Worm (Caenorhabditis elegans): Measurements from ENCODE around the gene lido-12.
A peak's percentile ranks its signal among the peaks of the same experiment; 100 is the strongest.

The lido-12 gene

DNA sequence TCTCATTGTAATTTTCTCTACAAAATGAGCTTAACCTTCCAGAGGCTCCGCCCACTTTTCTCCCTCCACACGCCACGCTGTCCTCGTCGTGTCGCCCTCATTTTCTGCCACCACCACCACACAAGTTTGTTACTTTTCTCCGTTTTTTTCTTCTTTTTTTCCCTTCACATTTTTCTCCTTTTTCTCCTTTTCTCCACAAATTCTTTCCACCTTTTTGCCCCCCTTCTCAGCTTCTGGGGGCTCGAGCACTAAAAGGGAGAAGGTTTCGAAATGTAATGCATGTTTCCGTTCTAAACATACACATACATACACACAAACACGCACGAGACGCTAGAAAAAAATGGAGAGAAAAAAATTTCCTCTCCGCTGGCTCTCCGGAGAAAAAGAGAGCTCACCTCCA, 29.0 kb upstream of the lido-12 start, which contains the start of gene nhr-88:
nhr-88 (plus strand) TSS at position 43 of the 400 bp plus-strand sequence.
- no peak for TF ChIP-seq nhr-77 (tag; optimal IDR thresholded peaks at IDR 0.05)
- TF ChIP-seq jun-1 (tag; optimal IDR thresholded peaks at IDR 0.05), result no peak
- TF ChIP-seq dsc-1 (tag; optimal IDR thresholded peaks at IDR 0.05), result no peak
- peak; percentile 20 for TF ChIP-seq tbx-2 (tag; optimal IDR thresholded peaks at IDR 0.05)
- TF ChIP-seq nhr-20 (tag; optimal IDR thresholded peaks at IDR 0.05), result no peak
- no peak for TF ChIP-seq ceh-88 (GFP tag; IDR thresholded peaks at IDR 0.05)
- TF ChIP-seq egl-13 (tag; optimal IDR thresholded peaks at IDR 0.05), result peak; percentile 38
- no peak for TF ChIP-seq fkh-4 (tag; optimal IDR thresholded peaks at IDR 0.05; ENCODE audit: borderline replicate concordance)
- peak in 1 of 2 experiments; percentile 42 for TF ChIP-seq lsy-2 (tag; optimal IDR thresholded peaks at IDR 0.05)
- TF ChIP-seq swsn-7 (tag; optimal IDR thresholded peaks at IDR 0.05), result peak; percentile 9
- no peak for TF ChIP-seq unc-62 (GFP tag; optimal IDR thresholded peaks at IDR 0.05)
- TF ChIP-seq nhr-237 (tag; optimal IDR thresholded peaks at IDR 0.05), result no peak
- TF ChIP-seq C16A3.4 (tag; optimal IDR thresholded peaks at IDR 0.05), result no peak
- TF ChIP-seq ama-1 (optimal IDR thresholded peaks at IDR 0.05), result no peak
- no peak for TF ChIP-seq C34B4.2 (tag; optimal IDR thresholded peaks at IDR 0.05)
- no peak for TF ChIP-seq lin-35 (GFP tag; optimal IDR thresholded peaks at IDR 0.05)
- TF ChIP-seq nhr-47 (tag; optimal IDR thresholded peaks at IDR 0.05), result peak; percentile 36
- no peak for TF ChIP-seq hlh-4 (tag; optimal IDR thresholded peaks at IDR 0.05)
- TF ChIP-seq elt-2 (tag; optimal IDR thresholded peaks at IDR 0.05), result no peak
- TF ChIP-seq tlp-1 (tag; optimal IDR thresholded peaks at IDR 0.05), result no peak
- no peak for TF ChIP-seq nhr-11 (tag; optimal IDR thresholded peaks at IDR 0.05)
- TF ChIP-seq unc-130 (tag; optimal IDR thresholded peaks at IDR 0.05), result no peak
- TF ChIP-seq efl-3 (GFP tag; optimal IDR thresholded peaks at IDR 0.05), result no peak
- no peak for TF ChIP-seq lin-39 (tag; optimal IDR thresholded peaks at IDR 0.05)
- no peak for TF ChIP-seq zag-1 (tag; optimal IDR thresholded peaks at IDR 0.05)
- no peak for TF ChIP-seq ceh-8 (GFP tag; optimal IDR thresholded peaks at IDR 0.05)
- no peak for TF ChIP-seq nhr-12 (tag; optimal IDR thresholded peaks at IDR 0.05)
- TF ChIP-seq hpl-2 (GFP tag; optimal IDR thresholded peaks at IDR 0.05), result no peak
- no peak for TF ChIP-seq unc-30 (tag; optimal IDR thresholded peaks at IDR 0.05)
- TF ChIP-seq pqm-1 (tag; optimal IDR thresholded peaks at IDR 0.05), result no peak
- TF ChIP-seq isw-1 (GFP tag; IDR thresholded peaks at IDR 0.05), result peak; percentile 23; the same call in 1 of the 2 replicates
- no peak for TF ChIP-seq elt-3 (tag; optimal IDR thresholded peaks at IDR 0.05)
- TF ChIP-seq nhr-84 (tag; optimal IDR thresholded peaks at IDR 0.05), result no peak
- TF ChIP-seq fkh-10 (GFP tag; optimal IDR thresholded peaks at IDR 0.05), result no peak
- no peak for TF ChIP-seq lir-3 (tag; optimal IDR thresholded peaks at IDR 0.05; ENCODE audit: poor library complexity)
- no peak for TF ChIP-seq lin-13 (GFP tag; optimal IDR thresholded peaks at IDR 0.05)
- TF ChIP-seq Y116A8C.19 (tag; optimal IDR thresholded peaks at IDR 0.05; ENCODE audit: borderline replicate concordance), result no peak
- TF ChIP-seq nhr-19 (GFP tag; conservative IDR thresholded peaks at IDR 0.05), result no peak
- no peak for TF ChIP-seq snpc-4 (tag; optimal IDR thresholded peaks at IDR 0.05)
- TF ChIP-seq unc-86 (tag; optimal IDR thresholded peaks at IDR 0.05), result peak; percentile 32
- TF ChIP-seq pag-3 (tag; optimal IDR thresholded peaks at IDR 0.05; ENCODE audit: borderline replicate concordance, insufficient read depth), result no peak
- peak in 1 of 2 experiments; percentile 10 for TF ChIP-seq efl-1 (optimal IDR thresholded peaks at IDR 0.05)
- peak in 1 of 2 experiments; percentile 54 for TF ChIP-seq efl-1 (GFP tag; optimal IDR thresholded peaks at IDR 0.05 in 1 of 2)
- TF ChIP-seq hlh-17 (GFP tag; optimal IDR thresholded peaks at IDR 0.05; ENCODE audit: borderline replicate concordance), result no peak
- no peak for TF ChIP-seq sptf-1 (tag; optimal IDR thresholded peaks at IDR 0.05)
- TF ChIP-seq nhr-71 (tag; optimal IDR thresholded peaks at IDR 0.05), result peak; percentile 41
- no peak for TF ChIP-seq egl-27 (tag; optimal IDR thresholded peaks at IDR 0.05)
- TF ChIP-seq mep-1 (tag; optimal IDR thresholded peaks at IDR 0.05), result no peak
- TF ChIP-seq skn-1 (tag; optimal IDR thresholded peaks at IDR 0.05), result no peak
- no peak for TF ChIP-seq blmp-1 (tag; optimal IDR thresholded peaks at IDR 0.05)
- no peak for TF ChIP-seq aly-2 (tag; optimal IDR thresholded peaks at IDR 0.05)
- no peak for TF ChIP-seq mab-9 (GFP tag; IDR thresholded peaks at IDR 0.05)
- TF ChIP-seq xbp-1 (tag; optimal IDR thresholded peaks at IDR 0.05), result peak; percentile 12
- no peak for TF ChIP-seq zip-4 (GFP tag; optimal IDR thresholded peaks at IDR 0.05)
- no peak for TF ChIP-seq ets-5 (GFP tag; IDR thresholded peaks at IDR 0.05)
